Worm (Caenorhabditis elegans) whole organism, L1 larva: ENCODE data around the gene sdz-5.

ENCODE experiments used
- F16B12.6 ChIP-seq: fragments of 150-350 bp; optimal IDR thresholded peaks from 2 replicates; lab custom pipeline; 2014; ENCODE audit warnings: missing biosample characterization, missing genetic modification characterization
- fkh-10 ChIP-seq: sonication (generic microtip); optimal IDR thresholded peaks from 2 replicates; lab custom pipeline; 2017; ENCODE audit warnings: missing biosample characterization, missing genetic modification reagents, missing genetic modification characterization
- nhr-85 ChIP-seq: sonication (generic microtip); peaks from one replicate; lab custom pipeline; 2016; ENCODE audit warnings: missing genetic modification characterization, inconsistent platforms, missing compliant biosample characterization
- sox-4 ChIP-seq: sonication (generic microtip); optimal IDR thresholded peaks from 2 replicates; lab custom pipeline; 2016; ENCODE audit warnings: missing genetic modification characterization, missing compliant biosample characterization

DNA sequence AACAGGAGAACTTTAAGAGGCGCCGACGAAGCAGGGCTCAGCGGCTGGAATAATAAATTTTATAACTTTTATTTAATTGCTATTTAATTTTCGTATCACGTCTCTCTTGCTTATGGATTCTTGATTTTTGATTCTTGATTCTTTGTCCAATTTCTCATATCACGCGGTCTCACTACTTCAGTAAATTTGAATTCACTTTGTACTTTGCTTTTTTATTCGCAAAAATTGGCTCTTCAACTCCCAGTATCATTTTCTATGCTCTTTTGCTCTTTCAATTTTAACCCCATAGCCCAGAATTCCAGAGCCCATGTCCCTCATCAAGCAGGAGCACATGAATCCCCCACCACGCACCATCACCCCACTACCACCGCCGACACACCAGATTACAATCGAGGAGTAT is 6.3 kb upstream of the sdz-5 start, which contains the start of gene lido-10:
- TF ChIP-seq sox-4 (tag; lab: Kevin White, UChicago) (no peak), nhr-85 (tag; lab: Kevin White, UChicago) (no peak), fkh-10 (GFP tag; lab: Kevin White, UChicago) (no peak), F16B12.6 (tag; lab: Kevin White, UChicago) (no peak)
